Worm (Caenorhabditis elegans) whole organism, late embryonic: ENCODE measurements around the gene C02F5.13.

Source experiments
- C08G9.2 ChIP-seq: sonication (generic microtip); optimal IDR thresholded peaks from 2 replicates; lab custom pipeline; 2016; ENCODE audit warnings: mild to moderate bottlenecking, missing genetic modification characterization, moderate library complexity, missing compliant biosample characterization
- T23F11.4 ChIP-seq: fragments of 200-800 bp; sonication (Bioruptor generic); optimal IDR thresholded peaks from 2 replicates; lab custom pipeline; 2018; ENCODE audit warnings: mild to moderate bottlenecking, missing genetic modification characterization, missing compliant biosample characterization
- Y22D7AL.16 ChIP-seq: sonication (generic microtip); optimal IDR thresholded peaks from 2 replicates; lab custom pipeline; 2016; ENCODE audit warnings: missing genetic modification characterization, missing compliant biosample characterization
- ceh-14 ChIP-seq: sonication (generic microtip); optimal IDR thresholded peaks from 2 replicates; lab custom pipeline; 2016; ENCODE audit warnings: missing genotype, missing genetic modification characterization, missing compliant biosample characterization
- ceh-18 ChIP-seq: sonication (generic microtip); optimal IDR thresholded peaks from 2 replicates; lab custom pipeline; 2016; ENCODE audit warnings: missing genetic modification characterization, missing compliant biosample characterization
- ceh-30 ChIP-seq: fragments of 150-350 bp; optimal IDR thresholded peaks from 2 replicates; lab custom pipeline; 2014; ENCODE audit warnings: missing biosample characterization, missing genetic modification characterization
- ceh-31 ChIP-seq: sonication (generic microtip); optimal IDR thresholded peaks from 2 replicates; lab custom pipeline; 2016; ENCODE audit warnings: missing genetic modification characterization, missing compliant biosample characterization
- ceh-34 ChIP-seq: sonication (generic microtip); optimal IDR thresholded peaks from 2 replicates; lab custom pipeline; 2016; ENCODE audit warnings: mild to moderate bottlenecking, missing genetic modification characterization, missing compliant biosample characterization
- ceh-45 ChIP-seq: fragments of 200-800 bp; sonication (Bioruptor generic); IDR thresholded peaks from 2 replicates; pipeline ENCODE4 v1.3.6; 2022; ENCODE audit warnings: missing genetic modification reagents, missing genetic modification characterization, missing compliant biosample characterization
- che-1 ChIP-seq: sonication (generic microtip); optimal IDR thresholded peaks from 2 replicates; lab custom pipeline; 2016; ENCODE audit warnings: mild to moderate bottlenecking, missing genetic modification characterization, missing compliant biosample characterization
- dmd-4 ChIP-seq: sonication (generic microtip); optimal IDR thresholded peaks from 2 replicates; lab custom pipeline; 2016; ENCODE audit warnings: borderline replicate concordance, missing genetic modification characterization, missing compliant biosample characterization
- elt-2 ChIP-seq: sonication (generic microtip); optimal IDR thresholded peaks from 2 replicates; lab custom pipeline; 2016; ENCODE audit warnings: missing genetic modification reagents, missing genetic modification characterization, missing compliant biosample characterization
- elt-4 ChIP-seq: sonication (generic microtip); optimal IDR thresholded peaks from 2 replicates; lab custom pipeline; 2016; ENCODE audit warnings: missing genetic modification characterization, missing compliant biosample characterization
- fkh-6 ChIP-seq: sonication (generic microtip); optimal IDR thresholded peaks from 2 replicates; lab custom pipeline; 2016; ENCODE audit warnings: missing genetic modification characterization, missing compliant biosample characterization
- gmeb-2 ChIP-seq: sonication (generic microtip); optimal IDR thresholded peaks from 2 replicates; lab custom pipeline; 2016; ENCODE audit warnings: missing genetic modification characterization, inconsistent platforms, missing compliant biosample characterization
- hlh-13 ChIP-seq: fragments of 200-800 bp; sonication (Bioruptor generic); optimal IDR thresholded peaks from 2 replicates; lab custom pipeline; 2018; ENCODE audit warnings: mild to moderate bottlenecking, missing genetic modification characterization, missing compliant biosample characterization
- hlh-15 ChIP-seq: sonication (generic microtip); optimal IDR thresholded peaks from 2 replicates; lab custom pipeline; 2016; ENCODE audit warnings: missing genetic modification characterization, missing compliant biosample characterization
- hlh-6 ChIP-seq: sonication (generic microtip); optimal IDR thresholded peaks from 2 replicates; lab custom pipeline; 2016; ENCODE audit warnings: missing genotype, missing genetic modification characterization, missing compliant biosample characterization
- lin-11 ChIP-seq: fragments of 200-800 bp; sonication (Bioruptor generic); optimal IDR thresholded peaks from 2 replicates; lab custom pipeline; 2018; ENCODE audit warnings: mild to moderate bottlenecking, missing genetic modification characterization, missing compliant biosample characterization
- mec-3 ChIP-seq: sonication (generic microtip); optimal IDR thresholded peaks from 2 replicates; lab custom pipeline; 2016; ENCODE audit warnings: borderline replicate concordance, missing genetic modification characterization, missing compliant biosample characterization
- nhr-11 ChIP-seq: fragments of 150-350 bp; optimal IDR thresholded peaks from 2 replicates; lab custom pipeline; 2014; ENCODE audit warnings: missing biosample characterization, missing genetic modification characterization
- nhr-232 ChIP-seq: sonication (generic microtip); optimal IDR thresholded peaks from 2 replicates; lab custom pipeline; 2016; ENCODE audit warnings: missing genetic modification characterization, missing compliant biosample characterization
- pat-9 ChIP-seq: fragments of 200-800 bp; sonication (Bioruptor generic); optimal IDR thresholded peaks from 2 replicates; lab custom pipeline; 2018; ENCODE audit warnings: mild to moderate bottlenecking, missing genetic modification characterization, moderate library complexity, missing compliant biosample characterization
- pha-2 ChIP-seq: sonication (generic microtip); optimal IDR thresholded peaks from 2 replicates; lab custom pipeline; 2017; ENCODE audit warnings: mild to moderate bottlenecking, missing genetic modification characterization, missing compliant biosample characterization
- pha-4 ChIP-seq: fragments of 150-350 bp; optimal IDR thresholded peaks from 2 replicates; lab custom pipeline; 2018; ENCODE audit warnings: missing biosample characterization, missing genetic modification reagents, missing genetic modification characterization
- pqm-1 ChIP-seq: sonication (generic microtip); optimal IDR thresholded peaks from 2 replicates; lab custom pipeline; 2016; ENCODE audit warnings: missing genetic modification characterization, missing compliant biosample characterization
- rnt-1 ChIP-seq: sonication (generic microtip); optimal IDR thresholded peaks from 2 replicates; lab custom pipeline; 2016; ENCODE audit warnings: missing genetic modification characterization, missing compliant biosample characterization
- sdc-2 ChIP-seq: sonication (generic microtip); optimal IDR thresholded peaks from 2 replicates; lab custom pipeline; 2016; ENCODE audit warnings: missing genotype, missing genetic modification characterization, missing compliant biosample characterization
- sox-4 ChIP-seq: sonication (generic microtip); optimal IDR thresholded peaks from 2 replicates; lab custom pipeline; 2017; ENCODE audit warnings: mild to moderate bottlenecking, missing genetic modification characterization, inconsistent platforms, missing compliant biosample characterization
- syd-9 ChIP-seq: sonication (generic microtip); optimal IDR thresholded peaks from 2 replicates; lab custom pipeline; 2016; ENCODE audit warnings: mild to moderate bottlenecking, missing genetic modification characterization, moderate library complexity, missing compliant biosample characterization
- tbx-2 ChIP-seq: sonication (generic microtip); optimal IDR thresholded peaks from 2 replicates; lab custom pipeline; 2016; ENCODE audit warnings: missing genetic modification characterization, missing compliant biosample characterization
- tbx-7 ChIP-seq: sonication (generic microtip); optimal IDR thresholded peaks from 2 replicates; lab custom pipeline; 2016; ENCODE audit warnings: missing genotype, missing genetic modification characterization, missing compliant biosample characterization
- ttx-3 ChIP-seq: sonication (generic microtip); optimal IDR thresholded peaks from 2 replicates; lab custom pipeline; 2016; ENCODE audit warnings: missing genetic modification reagents, missing genetic modification characterization, missing compliant biosample characterization
- unc-3 ChIP-seq, 2 experiments: fragments of 200-800 bp in 1 of 2; sonication (Bioruptor generic) in 1 of 2; sonication (generic microtip) in 1 of 2; conservative IDR thresholded peaks in 1 of 2; optimal IDR thresholded peaks in 1 of 2; 2 replicates each; pipeline versions ENCODE4 v1.3.6 to Lab custom; 2016 to 2022; ENCODE audit warnings: missing compliant biosample characterization in 2 of 2, missing genetic modification characterization in 2 of 2, missing genetic modification reagents in 1 of 2
- unc-42 ChIP-seq: sonication (generic microtip); optimal IDR thresholded peaks from 2 replicates; lab custom pipeline; 2016; ENCODE audit warnings: missing genotype, missing genetic modification characterization, missing compliant biosample characterization
- unc-55 ChIP-seq: sonication (generic microtip); optimal IDR thresholded peaks from 2 replicates; lab custom pipeline; 2017; ENCODE audit warnings: missing biosample characterization, missing genetic modification reagents, missing genetic modification characterization
- unc-86 ChIP-seq: sonication (generic microtip); optimal IDR thresholded peaks from 2 replicates; lab custom pipeline; 2016; ENCODE audit warnings: missing genetic modification characterization, missing compliant biosample characterization
- ztf-16 ChIP-seq: sonication (generic microtip); optimal IDR thresholded peaks from 2 replicates; lab custom pipeline; 2017; ENCODE audit warnings: missing genetic modification characterization, missing compliant biosample characterization

C02F5.13 gene

ce11 chrIII:8278801-8279200 is 31.6 kb downstream of the C02F5.13 start, which contains the start of gene mig-10:
Gene mig-10 (plus strand): TSS chrIII:8279101.
- TF ChIP-seq tbx-2 (tag; lab: Kevin White, UChicago) = no peak
- TF ChIP-seq pha-4 (tag; lab: Kevin White, UChicago) = no peak
- no peak for TF ChIP-seq gmeb-2 (tag; lab: Kevin White, UChicago)
- no peak for TF ChIP-seq T23F11.4
- TF ChIP-seq elt-4 (tag; lab: Kevin White, UChicago) = no peak
- no peak for TF ChIP-seq nhr-11
- TF ChIP-seq ceh-14 (tag; lab: Kevin White, UChicago) = no peak
- no peak for TF ChIP-seq lin-11 (tag; lab: Kevin White, UChicago)
- TF ChIP-seq hlh-13 (GFP tag; lab: Kevin White, UChicago) = no peak
- TF ChIP-seq dmd-4 (tag; lab: Kevin White, UChicago) = no peak
- no peak for TF ChIP-seq fkh-6 (tag; lab: Kevin White, UChicago)
- no peak for TF ChIP-seq hlh-6
- no peak for TF ChIP-seq ttx-3 (tag; lab: Kevin White, UChicago)

- TF ChIP-seq ceh-30 (tag; lab: Kevin White, UChicago) (no peak), unc-86 (no peak), dmd-4 (tag; lab: Kevin White, UChicago) (no peak), ceh-34 (no peak), hlh-15 (tag; lab: Kevin White, UChicago) (no peak), rnt-1 (tag; lab: Kevin White, UChicago) (no peak), hlh-6 (no peak), sox-4 (tag; lab: Kevin White, UChicago) (no peak), unc-3 (GFP tag; conservative IDR thresholded peaks at IDR 0.05; lab: Robert Waterston, UW) (no peak), unc-3 (tag; optimal IDR thresholded peaks at IDR 0.05; lab: Kevin White, UChicago) (no peak), C08G9.2 (tag; lab: Kevin White, UChicago) (no peak), sdc-2 (tag; lab: Kevin White, UChicago) (no peak), mec-3 (tag; lab: Kevin White, UChicago) (no peak), Y22D7AL.16 (no peak), pha-2 (no peak), che-1 (tag; lab: Kevin White, UChicago) (no peak), elt-2 (tag; lab: Kevin White, UChicago) (peak; percentile 21), unc-42 (tag; lab: Kevin White, UChicago) (peak; percentile 55), pat-9 (tag; lab: Kevin White, UChicago) (no peak), ceh-18 (tag; lab: Kevin White, UChicago) (no peak), ceh-45 (GFP tag; lab: Robert Waterston, UW) (no peak), unc-55 (peak; percentile 19), nhr-232 (tag; lab: Kevin White, UChicago) (no peak), syd-9 (tag; lab: Kevin White, UChicago) (no peak)
- TF ChIP-seq, all 69 proteins: peak for 3
These were observed 32.4 kb downstream of the C02F5.13 start for ce11 chrIII:8279567-8279966.

- TF ChIP-seq elt-4 (tag; lab: Kevin White, UChicago) (no peak), ztf-16 (tag; lab: Kevin White, UChicago) (no peak), pqm-1 (tag; lab: Kevin White, UChicago) (no peak), ceh-31 (tag; lab: Kevin White, UChicago) (peak; percentile 11), tbx-7 (tag; lab: Kevin White, UChicago) (no peak), elt-2 (tag; lab: Kevin White, UChicago) (no peak)
These were observed 33.2 kb downstream of the C02F5.13 start for ce11 chrIII:8280352-8280751.
